Worm (Caenorhabditis elegans) whole organism, L3 larva: Measurements from ENCODE around the gene mcm-6.

Experiments
- R02D3.7 ChIP-seq: fragments of 150-350 bp; optimal IDR thresholded peaks from 2 replicates; lab custom pipeline; 2014; ENCODE audit warnings: missing biosample characterization, missing genetic modification characterization
- ZK546.5 ChIP-seq: sonication (generic microtip); optimal IDR thresholded peaks from 2 replicates; lab custom pipeline; 2017; ENCODE audit warnings: missing biosample characterization, missing genetic modification characterization
- aly-2 ChIP-seq: fragments of 150-350 bp; optimal IDR thresholded peaks from 2 replicates; lab custom pipeline; 2014; ENCODE audit warnings: missing biosample characterization, missing genetic modification characterization
- ama-1 ChIP-seq: fragments of 150-350 bp; optimal IDR thresholded peaks from 2 replicates; lab custom pipeline; 2018
- ceh-16 ChIP-seq: sonication (generic microtip); optimal IDR thresholded peaks from 2 replicates; lab custom pipeline; 2017; ENCODE audit warnings: missing biosample characterization, missing genetic modification characterization
- ceh-28 ChIP-seq: fragments of 150-350 bp; optimal IDR thresholded peaks from 2 replicates; lab custom pipeline; 2014; ENCODE audit warnings: missing biosample characterization, missing genetic modification reagents, missing genetic modification characterization
- ceh-82 ChIP-seq: fragments of 150-350 bp; optimal IDR thresholded peaks from 2 replicates; lab custom pipeline; 2014; ENCODE audit warnings: missing biosample characterization, missing genetic modification characterization
- ceh-9 ChIP-seq: sonication (generic microtip); optimal IDR thresholded peaks from 2 replicates; lab custom pipeline; 2018; ENCODE audit warnings: missing biosample characterization, missing genetic modification characterization
- daf-12 ChIP-seq: fragments of 150-350 bp; optimal IDR thresholded peaks from 2 replicates; lab custom pipeline; 2014; ENCODE audit warnings: missing biosample characterization, missing genetic modification reagents, missing genetic modification characterization
- egl-27 ChIP-seq: sonication (generic microtip); optimal IDR thresholded peaks from 4 replicates; lab custom pipeline; 2017; ENCODE audit warnings: missing biosample characterization, missing genetic modification reagents, missing genetic modification characterization
- egl-5 ChIP-seq: fragments of 150-350 bp; optimal IDR thresholded peaks from 2 replicates; lab custom pipeline; 2017; ENCODE audit warnings: missing biosample characterization, missing genetic modification reagents, missing genetic modification characterization, inconsistent platforms
- elt-1 ChIP-seq: fragments of 150-350 bp; optimal IDR thresholded peaks from 2 replicates; lab custom pipeline; 2014; ENCODE audit warnings: missing biosample characterization, missing genetic modification characterization
- elt-2 ChIP-seq: sonication (generic microtip); optimal IDR thresholded peaks from 2 replicates; lab custom pipeline; 2016; ENCODE audit warnings: missing genetic modification reagents, mild to moderate bottlenecking, missing genetic modification characterization, missing compliant biosample characterization
- elt-3 ChIP-seq, 3 experiments: fragments of 150-350 bp in 1 of 3; sonication (generic microtip) in 2 of 3; optimal IDR thresholded peaks; 2 replicates in 2 of 3; 4 replicates in 1 of 3; lab custom pipeline; 2014 to 2017; ENCODE audit warnings: missing biosample characterization in 3 of 3, missing genetic modification characterization in 3 of 3
- eor-1 ChIP-seq, 2 experiments: fragments of 150-350 bp; optimal IDR thresholded peaks; 2 replicates each; lab custom pipeline; 2014 to 2018; ENCODE audit warnings: missing biosample characterization in 2 of 2, missing genetic modification characterization in 2 of 2
- fkh-10 ChIP-seq: sonication (generic microtip); optimal IDR thresholded peaks from 2 replicates; lab custom pipeline; 2017; ENCODE audit warnings: missing biosample characterization, missing genetic modification reagents, missing genetic modification characterization
- fkh-2 ChIP-seq: fragments of 150-350 bp; optimal IDR thresholded peaks from 2 replicates; lab custom pipeline; 2014; ENCODE audit warnings: missing biosample characterization, missing genetic modification reagents, missing genetic modification characterization
- fos-1 ChIP-seq: fragments of 150-350 bp; optimal IDR thresholded peaks from 2 replicates; lab custom pipeline; 2014; ENCODE audit warnings: missing biosample characterization, missing genetic modification characterization
- hmg-11 ChIP-seq: sonication (generic microtip); optimal IDR thresholded peaks from 2 replicates; lab custom pipeline; 2016; ENCODE audit warnings: missing genetic modification characterization, missing compliant biosample characterization
- jun-1 ChIP-seq: fragments of 150-350 bp; optimal IDR thresholded peaks from 2 replicates; lab custom pipeline; 2014; ENCODE audit warnings: missing biosample characterization, missing genetic modification reagents, missing genetic modification characterization
- lin-15B ChIP-seq: fragments of 150-350 bp; optimal IDR thresholded peaks from 2 replicates; lab custom pipeline; 2014; ENCODE audit warnings: missing biosample characterization, missing genetic modification characterization
- lin-39 ChIP-seq: fragments of 150-350 bp; optimal IDR thresholded peaks from 2 replicates; lab custom pipeline; 2018; ENCODE audit warnings: missing biosample characterization, missing genetic modification reagents, missing genetic modification characterization
- lsy-12 ChIP-seq: sonication (generic microtip); optimal IDR thresholded peaks from 2 replicates; lab custom pipeline; 2016; ENCODE audit warnings: mild to moderate bottlenecking, missing genetic modification characterization, missing compliant biosample characterization
- mdl-1 ChIP-seq: fragments of 150-350 bp; optimal IDR thresholded peaks from 2 replicates; lab custom pipeline; 2014; ENCODE audit warnings: missing biosample characterization, missing genetic modification characterization
- mml-1 ChIP-seq: fragments of 150-350 bp; sonication (generic microtip); optimal IDR thresholded peaks from 3 replicates; lab custom pipeline; 2014; ENCODE audit warnings: missing biosample characterization, missing genetic modification characterization
- nfya-1 ChIP-seq: sonication (generic microtip); optimal IDR thresholded peaks from 2 replicates; lab custom pipeline; 2017; ENCODE audit warnings: missing genetic modification characterization, mild to moderate bottlenecking, missing compliant biosample characterization, antibody characterized with exemption, moderate library complexity; ENCODE audit not compliant: insufficient read depth
- nhr-11 ChIP-seq: fragments of 150-350 bp; optimal IDR thresholded peaks from 2 replicates; lab custom pipeline; 2014; ENCODE audit warnings: missing biosample characterization, missing genetic modification characterization
- nhr-12 ChIP-seq: fragments of 150-350 bp; optimal IDR thresholded peaks from 2 replicates; lab custom pipeline; 2014; ENCODE audit warnings: missing biosample characterization, missing genetic modification characterization
- nhr-23 ChIP-seq: fragments of 150-350 bp; optimal IDR thresholded peaks from 2 replicates; lab custom pipeline; 2014; ENCODE audit warnings: missing biosample characterization, missing genetic modification reagents, missing genetic modification characterization
- nhr-237 ChIP-seq: fragments of 150-350 bp; optimal IDR thresholded peaks from 2 replicates; lab custom pipeline; 2014; ENCODE audit warnings: missing biosample characterization, missing genetic modification characterization
- nhr-25 ChIP-seq: sonication (generic microtip); optimal IDR thresholded peaks from 2 replicates; lab custom pipeline; 2017; ENCODE audit warnings: missing biosample characterization, missing genetic modification characterization
- nhr-28 ChIP-seq: fragments of 150-350 bp; optimal IDR thresholded peaks from 2 replicates; lab custom pipeline; 2014; ENCODE audit warnings: missing biosample characterization, missing genetic modification characterization
- nhr-43 ChIP-seq: sonication (generic microtip); optimal IDR thresholded peaks from 2 replicates; lab custom pipeline; 2016; ENCODE audit warnings: mild to moderate bottlenecking, missing genetic modification characterization, missing compliant biosample characterization; ENCODE audit not compliant: poor library complexity, severe bottlenecking
- nhr-67 ChIP-seq: fragments of 150-350 bp; optimal IDR thresholded peaks from 2 replicates; lab custom pipeline; 2014; ENCODE audit warnings: missing biosample characterization, missing genetic modification characterization
- nhr-76 ChIP-seq: fragments of 150-350 bp; sonication (generic microtip); optimal IDR thresholded peaks from 5 replicates; lab custom pipeline; 2014; ENCODE audit warnings: missing biosample characterization, missing genetic modification characterization
- nhr-77 ChIP-seq: fragments of 150-350 bp; optimal IDR thresholded peaks from 2 replicates; lab custom pipeline; 2014; ENCODE audit warnings: missing biosample characterization, missing genetic modification characterization
- pha-4 ChIP-seq: fragments of 150-350 bp; optimal IDR thresholded peaks from 2 replicates; lab custom pipeline; 2014; ENCODE audit warnings: missing biosample characterization, missing genetic modification reagents, missing genetic modification characterization
- pqm-1 ChIP-seq: fragments of 150-350 bp; optimal IDR thresholded peaks from 2 replicates; lab custom pipeline; 2017; ENCODE audit warnings: missing biosample characterization, missing genetic modification characterization, inconsistent platforms
- sea-2 ChIP-seq: fragments of 150-350 bp; sonication (generic microtip); optimal IDR thresholded peaks from 4 replicates; lab custom pipeline; 2014; ENCODE audit warnings: missing biosample characterization, missing genetic modification reagents, missing genetic modification characterization
- skn-1 ChIP-seq: fragments of 150-350 bp; optimal IDR thresholded peaks from 2 replicates; lab custom pipeline; 2014; ENCODE audit warnings: missing biosample characterization, missing genetic modification characterization
- snpc-4 ChIP-seq: fragments of 150-350 bp; optimal IDR thresholded peaks from 2 replicates; lab custom pipeline; 2014; ENCODE audit warnings: missing biosample characterization, missing genetic modification characterization
- tbx-2 ChIP-seq: sonication (generic microtip); optimal IDR thresholded peaks from 2 replicates; lab custom pipeline; 2016; ENCODE audit warnings: mild to moderate bottlenecking, missing genetic modification characterization, missing compliant biosample characterization
- unc-39 ChIP-seq: sonication (generic microtip); optimal IDR thresholded peaks from 4 replicates; lab custom pipeline; 2017; ENCODE audit warnings: missing biosample characterization, missing genetic modification characterization
- unc-62 ChIP-seq: fragments of 150-350 bp; sonication (generic microtip); optimal IDR thresholded peaks from 4 replicates; lab custom pipeline; 2014; ENCODE audit warnings: missing biosample characterization, missing genetic modification reagents, missing genetic modification characterization
- zag-1 ChIP-seq: fragments of 150-350 bp; optimal IDR thresholded peaks from 2 replicates; lab custom pipeline; 2014; ENCODE audit warnings: missing biosample characterization, missing genetic modification characterization
- ztf-11 ChIP-seq: fragments of 150-350 bp; optimal IDR thresholded peaks from 2 replicates; lab custom pipeline; 2014; ENCODE audit warnings: missing biosample characterization, missing genetic modification characterization
- ztf-4 ChIP-seq: fragments of 150-350 bp; optimal IDR thresholded peaks from 2 replicates; lab custom pipeline; 2014; ENCODE audit warnings: missing biosample characterization, missing genetic modification characterization

The mcm-6 gene

ce11 chrIII:9780665-9781304 lies 13.4 kb upstream of the mcm-6 start, which contains the start of gene vha-1:
TSS of gene vha-1 (plus strand) at chrIII:9781254.
- TF ChIP-seq egl-27 (tag; lab: Kevin White, UChicago) (no peak), snpc-4 (tag; lab: Kevin White, UChicago) (peak; percentile 70), ama-1 (lab: Kevin White, UChicago) (peak; percentile 74), lin-39 (tag; lab: Kevin White, UChicago) (peak; percentile 80), hmg-11 (tag; lab: Kevin White, UChicago) (peak; percentile 57), zag-1 (tag; lab: Kevin White, UChicago) (no peak), mml-1 (no peak), aly-2 (tag; lab: Kevin White, UChicago) (no peak), jun-1 (tag; lab: Kevin White, UChicago) (peak; percentile 90), lin-15B (peak; percentile 98), elt-1 (tag; lab: Kevin White, UChicago) (no peak), nhr-11 (tag; lab: Kevin White, UChicago) (no peak), ceh-28 (tag; lab: Kevin White, UChicago) (peak; percentile 66), fkh-10 (peak; percentile 16), ztf-11 (tag; lab: Kevin White, UChicago) (no peak), skn-1 (tag; lab: Kevin White, UChicago) (peak; percentile 75), mdl-1 (tag; lab: Kevin White, UChicago) (no peak), nhr-237 (tag; lab: Kevin White, UChicago) (no peak), nhr-76 (no peak), nhr-77 (peak; percentile 40), R02D3.7 (tag; lab: Kevin White, UChicago) (peak; percentile 59), ceh-9 (no peak), unc-39 (tag; lab: Kevin White, UChicago) (no peak), nhr-23 (tag; lab: Kevin White, UChicago) (peak; percentile 73), lsy-12 (tag; lab: Kevin White, UChicago) (peak; percentile 80), pha-4 (tag; lab: Kevin White, UChicago) (peak; percentile 92), nhr-43 (tag; lab: Kevin White, UChicago) (peak; percentile 58), nhr-67 (tag; lab: Kevin White, UChicago) (no peak), ztf-4 (tag; lab: Kevin White, UChicago) (peak; percentile 52), nfya-1 (tag; lab: Kevin White, UChicago) (peak; percentile 90), eor-1 (tag; optimal IDR thresholded peaks at IDR 0.05; lab: Kevin White, UChicago) (no peak), daf-12 (tag; lab: Kevin White, UChicago) (no peak), ZK546.5 (peak; percentile 3), fos-1 (tag; lab: Kevin White, UChicago) (peak; percentile 80), ceh-82 (no peak), nhr-25 (tag; lab: Kevin White, UChicago) (peak; percentile 65), unc-62 (GFP tag; lab: Kevin White, UChicago) (peak; percentile 63), nhr-12 (tag; lab: Kevin White, UChicago) (no peak), tbx-2 (no peak), egl-5 (tag; lab: Kevin White, UChicago) (peak; percentile 46), fkh-2 (tag; lab: Kevin White, UChicago) (no peak), nhr-28 (tag; lab: Kevin White, UChicago) (no peak), elt-3 (tag; optimal IDR thresholded peaks at IDR 0.05; lab: Kevin White, UChicago) (peak in 2 of 3 experiments; percentile 23 to 46), sea-2 (no peak), ceh-16 (tag; lab: Kevin White, UChicago) (no peak), pqm-1 (peak; percentile 94), elt-2 (tag; lab: Kevin White, UChicago) (peak; percentile 84)
- TF ChIP-seq, all 47 proteins: peak for 25
